Fruit fly (Drosophila melanogaster): ENCODE results near the gene CG14089.

Gene CG14089

dm6 chr3L:19230801-19231547, 49.6 kb downstream of the CG14089 start (continued):
- TF ChIP-seq tin (GFP tag; optimal IDR thresholded peaks at IDR 0.05): no peak
- no peak for TF ChIP-seq B-H1 (GFP tag; IDR thresholded peaks at IDR 0.05)
- TF ChIP-seq CG4707 (GFP tag; optimal IDR thresholded peaks at IDR 0.05): no peak
- TF ChIP-seq tll (GFP tag; optimal IDR thresholded peaks at IDR 0.05): no peak
- peak; percentile 50 for TF ChIP-seq unpg (GFP tag; optimal IDR thresholded peaks at IDR 0.05)
- TF ChIP-seq Oaz (GFP tag; IDR thresholded peaks at IDR 0.05): no peak
- TF ChIP-seq jumu (GFP tag; optimal IDR thresholded peaks at IDR 0.05): no peak
- no peak for TF ChIP-seq CG31365 (tag; optimal IDR thresholded peaks at IDR 0.05)
- no peak for TF ChIP-seq pnt (GFP tag; optimal IDR thresholded peaks at IDR 0.05)
- TF ChIP-seq CG9437 (GFP tag; optimal IDR thresholded peaks at IDR 0.05): no peak
- peak; percentile 16 for TF ChIP-seq CG12769 (tag; optimal IDR thresholded peaks at IDR 0.05)
- no peak for TF ChIP-seq lmd (GFP tag; IDR thresholded peaks at IDR 0.05)
- peak; percentile 43 for TF ChIP-seq CG9727 (GFP tag; optimal IDR thresholded peaks at IDR 0.05)
- TF ChIP-seq ranshi (GFP tag; IDR thresholded peaks at IDR 0.05): no peak; the same call in 1 of the 2 replicates
- no peak for TF ChIP-seq Mes4 (GFP tag; optimal IDR thresholded peaks at IDR 0.05)
- TF ChIP-seq Rx (GFP tag; IDR thresholded peaks at IDR 0.05): no peak
- no peak for TF ChIP-seq CG16815 (GFP tag; optimal IDR thresholded peaks at IDR 0.05)
- no peak for TF ChIP-seq nerfin-2 (GFP tag; IDR thresholded peaks at IDR 0.05; ENCODE audit: partially characterized antibody)
- TF ChIP-seq Antp (GFP tag; optimal IDR thresholded peaks at IDR 0.05): no peak
- TF ChIP-seq chinmo (GFP tag; IDR thresholded peaks at IDR 0.05; ENCODE audit: partially characterized antibody): 0 out of 4 replicates have a peak, but pooled peaks have one; percentile 10
- peak; percentile 21 for TF ChIP-seq az2 (GFP tag; optimal IDR thresholded peaks at IDR 0.05)
- TF ChIP-seq slou (GFP tag; optimal IDR thresholded peaks at IDR 0.05): no peak
- no peak for TF ChIP-seq CG7987 (GFP tag; optimal IDR thresholded peaks at IDR 0.05)
- peak; percentile 48 for TF ChIP-seq CG15269 (tag; optimal IDR thresholded peaks at IDR 0.05)
- no peak for TF ChIP-seq pho (GFP tag; optimal IDR thresholded peaks at IDR 0.05)
- TF ChIP-seq knrl (GFP tag; IDR thresholded peaks at IDR 0.05; ENCODE audit: partially characterized antibody): no peak
- TF ChIP-seq kay (GFP tag; optimal IDR thresholded peaks at IDR 0.05): no peak
- TF ChIP-seq Hsf (GFP tag; optimal IDR thresholded peaks at IDR 0.05): no peak
- TF ChIP-seq her (GFP tag; optimal IDR thresholded peaks at IDR 0.05): no peak
- no peak for TF ChIP-seq gsb-n (tag; optimal IDR thresholded peaks at IDR 0.05)
- TF ChIP-seq Pdp1 (GFP tag; optimal IDR thresholded peaks at IDR 0.05): peak in 1 of 2 experiments; percentile 20
- TF ChIP-seq dysf (GFP tag; IDR thresholded peaks at IDR 0.05): 0 out of 3 replicates have a peak, but pooled peaks have one; percentile 31
- TF ChIP-seq gro (GFP tag; optimal IDR thresholded peaks at IDR 0.05): no peak
- TF ChIP-seq CG10543 (GFP tag; optimal IDR thresholded peaks at IDR 0.05): no peak
- TF ChIP-seq CG13424 (tag; optimal IDR thresholded peaks at IDR 0.05): peak; percentile 39
- TF ChIP-seq gcm2 (GFP tag; optimal IDR thresholded peaks at IDR 0.05): no peak
- peak; percentile 7 for TF ChIP-seq ewg (GFP tag; optimal IDR thresholded peaks at IDR 0.05)
- TF ChIP-seq Doc2 (GFP tag; IDR thresholded peaks at IDR 0.05): no peak
- peak; percentile 32 for TF ChIP-seq CG8924 (tag; optimal IDR thresholded peaks at IDR 0.05)
- no peak for TF ChIP-seq CG13624 (GFP tag; optimal IDR thresholded peaks at IDR 0.05)
- peak; percentile 23 for TF ChIP-seq CG10366 (GFP tag; IDR thresholded peaks at IDR 0.05)
- TF ChIP-seq CG1603 (tag; optimal IDR thresholded peaks at IDR 0.05): peak; percentile 7
- TF ChIP-seq bcd (GFP tag; optimal IDR thresholded peaks at IDR 0.05): peak; percentile 23
- no peak for TF ChIP-seq pita (GFP tag; optimal IDR thresholded peaks at IDR 0.05)
- no peak for TF ChIP-seq CG32767 (GFP tag; IDR thresholded peaks at IDR 0.05)
- peak; percentile 6 for TF ChIP-seq CG10267 (tag; optimal IDR thresholded peaks at IDR 0.05)
- no peak for TF ChIP-seq CG1647 (GFP tag; optimal IDR thresholded peaks at IDR 0.05)
- TF ChIP-seq nau (GFP tag; optimal IDR thresholded peaks at IDR 0.05): no peak
- TF ChIP-seq Trl (optimal IDR thresholded peaks at IDR 0.05): peak; percentile 46 to 54
- no peak for TF ChIP-seq Trl (GFP tag; optimal IDR thresholded peaks at IDR 0.05)
